Fruit fly (Drosophila melanogaster) whole organism, embryonic: ENCODE data around the gene abo.

Experiments used
- Asciz ChIP-seq: fragments of 200-800 bp; sonication (Bioruptor generic); optimal IDR thresholded peaks from 2 replicates; lab custom pipeline; 2017; ENCODE audit warnings: missing biosample characterization, mild to moderate bottlenecking, missing genetic modification characterization, missing genetic modification reagents
- BEAF-32 ChIP-seq: fragments of 200-800 bp; sonication (Bioruptor generic); optimal IDR thresholded peaks from 3 replicates; lab custom pipeline; 2017; ENCODE audit warnings: missing biosample characterization, missing genetic modification characterization, mild to moderate bottlenecking, moderate library complexity, missing genetic modification reagents
- Bgb ChIP-seq: fragments of 200-800 bp; sonication (Bioruptor generic); IDR thresholded peaks from 2 replicates; pipeline ENCODE4 v1.3.6; 2022; ENCODE audit warnings: missing biosample characterization, missing genetic modification characterization; ENCODE audit not compliant: partially characterized antibody
- Bteb2 ChIP-seq: fragments of 200-800 bp; sonication (Bioruptor generic); optimal IDR thresholded peaks from 2 replicates; lab custom pipeline; 2016; ENCODE audit warnings: missing biosample characterization, missing genetic modification characterization
- CG10267 ChIP-seq: fragments of 200-800 bp; sonication (Bioruptor generic); optimal IDR thresholded peaks from 2 replicates; lab custom pipeline; 2018; ENCODE audit warnings: missing biosample characterization, mild to moderate bottlenecking, missing genetic modification characterization, moderate library complexity
- CG10274 ChIP-seq: fragments of 200-800 bp; sonication (Bioruptor generic); optimal IDR thresholded peaks from 3 replicates; lab custom pipeline; 2017; ENCODE audit warnings: missing biosample characterization, mild to moderate bottlenecking, missing genetic modification characterization
- CG10321 ChIP-seq: fragments of 200-800 bp; sonication (Bioruptor generic); IDR thresholded peaks from 2 replicates; pipeline ENCODE4 v1.3.6; 2022; ENCODE audit warnings: missing biosample characterization, missing genetic modification characterization
- CG10565 ChIP-seq: fragments of 200-800 bp; sonication (Bioruptor generic); optimal IDR thresholded peaks from 3 replicates; lab custom pipeline; 2016; ENCODE audit warnings: missing biosample characterization, mild to moderate bottlenecking, missing genetic modification characterization
- CG14014 ChIP-seq: fragments of 200-800 bp; sonication (Bioruptor generic); IDR thresholded peaks from 2 replicates; pipeline ENCODE4 v1.3.6; 2022; ENCODE audit warnings: missing biosample characterization, missing genetic modification characterization
- CG14860 ChIP-seq: fragments of 200-800 bp; sonication (Bioruptor generic); IDR thresholded peaks from 3 replicates; pipeline ENCODE4 v1.3.6; 2022; ENCODE audit warnings: missing biosample characterization, missing genetic modification characterization; ENCODE audit not compliant: partially characterized antibody
- CG15479 ChIP-seq: fragments of 200-800 bp; sonication (Bioruptor generic); optimal IDR thresholded peaks from 3 replicates; lab custom pipeline; 2019; ENCODE audit warnings: missing biosample characterization, mild to moderate bottlenecking, missing genetic modification characterization, moderate library complexity
- CG18011 ChIP-seq: fragments of 200-800 bp; sonication (Bioruptor generic); optimal IDR thresholded peaks from 2 replicates; lab custom pipeline; 2017; ENCODE audit warnings: missing biosample characterization, missing genetic modification characterization, mild to moderate bottlenecking, moderate library complexity, missing genotype
- CG18599 ChIP-seq: fragments of 200-800 bp; sonication (Bioruptor generic); optimal IDR thresholded peaks from 3 replicates; lab custom pipeline; 2017; ENCODE audit warnings: missing biosample characterization, missing genetic modification characterization, mild to moderate bottlenecking, moderate library complexity, missing genetic modification reagents
- CG2202 ChIP-seq: fragments of 200-800 bp; sonication (Bioruptor generic); optimal IDR thresholded peaks from 2 replicates; lab custom pipeline; 2018; ENCODE audit warnings: missing biosample characterization, mild to moderate bottlenecking, missing genetic modification characterization
- CG30403 ChIP-seq: fragments of 200-800 bp; sonication (Bioruptor generic); optimal IDR thresholded peaks from 3 replicates; lab custom pipeline; 2016; ENCODE audit warnings: missing biosample characterization, missing genetic modification characterization
- CG30431 ChIP-seq: fragments of 200-800 bp; sonication (Bioruptor generic); optimal IDR thresholded peaks from 2 replicates; lab custom pipeline; 2017; ENCODE audit warnings: missing biosample characterization, missing genetic modification characterization
- CG33557 ChIP-seq: fragments of 200-800 bp; sonication (Bioruptor generic); optimal IDR thresholded peaks from 2 replicates; lab custom pipeline; 2019; ENCODE audit warnings: missing biosample characterization, mild to moderate bottlenecking, missing genetic modification characterization, moderate library complexity
- CG34224 ChIP-seq: fragments of 200-800 bp; sonication (Bioruptor generic); IDR thresholded peaks from 3 replicates; pipeline ENCODE4 v1.3.6; 2022; ENCODE audit warnings: missing biosample characterization, missing genetic modification characterization; ENCODE audit not compliant: partially characterized antibody
- CG4282 ChIP-seq: fragments of 200-800 bp; sonication (Bioruptor generic); optimal IDR thresholded peaks from 2 replicates; lab custom pipeline; 2016; ENCODE audit warnings: missing biosample characterization, missing genetic modification characterization
- CG4617 ChIP-seq: fragments of 200-800 bp; sonication (Bioruptor generic); optimal IDR thresholded peaks from 3 replicates; lab custom pipeline; 2016; ENCODE audit warnings: missing biosample characterization, missing genetic modification characterization, borderline replicate concordance
- CG6175 ChIP-seq: fragments of 200-800 bp; sonication (Bioruptor generic); IDR thresholded peaks from 3 replicates; pipeline ENCODE4 v1.3.6; 2022; ENCODE audit warnings: missing biosample characterization, missing genetic modification characterization
- CG7839 ChIP-seq: fragments of 200-800 bp; sonication (Bioruptor generic); optimal IDR thresholded peaks from 3 replicates; lab custom pipeline; 2018; ENCODE audit warnings: missing biosample characterization, mild to moderate bottlenecking, missing genetic modification characterization, moderate library complexity
- Dip3 ChIP-seq: fragments of 200-800 bp; sonication (Bioruptor generic); optimal IDR thresholded peaks from 3 replicates; lab custom pipeline; 2016; ENCODE audit warnings: missing biosample characterization, missing genetic modification characterization
- Dref ChIP-seq: fragments of 200-800 bp; sonication (Bioruptor generic); IDR thresholded peaks from 2 replicates; pipeline ENCODE4 v1.3.6; 2022; ENCODE audit warnings: missing biosample characterization, missing genetic modification characterization
- E2f2 ChIP-seq: fragments of 200-800 bp; sonication (Bioruptor generic); IDR thresholded peaks from 2 replicates; pipeline ENCODE4 v1.3.6; 2022; ENCODE audit warnings: missing biosample characterization, missing genetic modification characterization
- HLH3B ChIP-seq: fragments of 200-800 bp; sonication (Bioruptor generic); IDR thresholded peaks from 2 replicates; pipeline ENCODE4 v1.3.6; 2022; ENCODE audit warnings: missing biosample characterization, missing genetic modification characterization
- MBD-R2 ChIP-seq: fragments of 200-800 bp; sonication (Bioruptor generic); IDR thresholded peaks from 2 replicates; pipeline ENCODE4 v1.3.6; 2022; ENCODE audit warnings: missing biosample characterization, missing genetic modification characterization
- al ChIP-seq: fragments of 200-800 bp; sonication (Bioruptor generic); IDR thresholded peaks from 2 replicates; pipeline ENCODE4 v1.3.6; 2022; ENCODE audit warnings: missing biosample characterization, missing genetic modification characterization
- amos ChIP-seq: fragments of 200-800 bp; sonication (Bioruptor generic); IDR thresholded peaks from 2 replicates; pipeline ENCODE4 v1.3.6; 2022; ENCODE audit warnings: missing biosample characterization, missing genetic modification characterization; ENCODE audit not compliant: partially characterized antibody
- ato ChIP-seq: fragments of 200-800 bp; sonication (Bioruptor generic); IDR thresholded peaks from 2 replicates; pipeline ENCODE4 v1.3.6; 2022; ENCODE audit warnings: missing biosample characterization, missing genetic modification characterization; ENCODE audit not compliant: partially characterized antibody
- crp ChIP-seq, 2 experiments: fragments of 200-800 bp; sonication (Bioruptor generic); optimal IDR thresholded peaks; 2 replicates in 1 of 2; 3 replicates in 1 of 2; lab custom pipeline; 2017; ENCODE audit warnings: missing biosample characterization in 2 of 2, missing genetic modification characterization in 2 of 2, mild to moderate bottlenecking in 1 of 2, moderate library complexity in 1 of 2
- dpn ChIP-seq, 2 experiments: fragments of 200-800 bp; sonication (Bioruptor generic); optimal IDR thresholded peaks; 3 replicates each; lab custom pipeline; 2016; ENCODE audit warnings: missing biosample characterization in 2 of 2, missing genetic modification characterization in 2 of 2
- dysf ChIP-seq: fragments of 200-800 bp; sonication (Bioruptor generic); IDR thresholded peaks from 3 replicates; pipeline ENCODE4 v1.3.6; 2022; ENCODE audit warnings: missing biosample characterization, missing genetic modification characterization
- esg ChIP-seq: fragments of 200-800 bp; sonication (Bioruptor generic); conservative IDR thresholded peaks from 2 replicates; pipeline ENCODE4 v1.3.6; 2022; ENCODE audit warnings: missing biosample characterization, missing genetic modification characterization
- fd96Cb ChIP-seq: fragments of 200-800 bp; sonication (Bioruptor generic); optimal IDR thresholded peaks from 2 replicates; lab custom pipeline; 2018; ENCODE audit warnings: missing biosample characterization, mild to moderate bottlenecking, missing genetic modification characterization, moderate library complexity
- gcm ChIP-seq: fragments of 200-800 bp; sonication (Bioruptor generic); optimal IDR thresholded peaks from 2 replicates; lab custom pipeline; 2019; ENCODE audit warnings: missing biosample characterization, mild to moderate bottlenecking, missing genetic modification characterization, moderate library complexity
- maf-S ChIP-seq: fragments of 200-800 bp; sonication (Bioruptor generic); optimal IDR thresholded peaks from 2 replicates; lab custom pipeline; 2016; ENCODE audit warnings: missing biosample characterization, missing genetic modification characterization
- onecut ChIP-seq: fragments of 200-800 bp; sonication (Bioruptor generic); IDR thresholded peaks from 2 replicates; pipeline ENCODE4 v1.3.6; 2022; ENCODE audit warnings: missing biosample characterization, missing genetic modification characterization
- scrt ChIP-seq: fragments of 200-800 bp; sonication (Bioruptor generic); optimal IDR thresholded peaks from 2 replicates; lab custom pipeline; 2018; ENCODE audit warnings: missing biosample characterization, mild to moderate bottlenecking, missing genetic modification characterization, moderate library complexity
- sens ChIP-seq: fragments of 200-800 bp; sonication (Bioruptor generic); peaks from one replicate; lab custom pipeline; 2016; ENCODE audit warnings: missing biosample characterization, missing genetic modification characterization
- shn ChIP-seq: fragments of 200-800 bp; sonication (Bioruptor generic); optimal IDR thresholded peaks from 3 replicates; lab custom pipeline; 2016; ENCODE audit warnings: missing biosample characterization, missing genetic modification characterization
- stwl ChIP-seq: fragments of 200-800 bp; sonication (Bioruptor generic); optimal IDR thresholded peaks from 3 replicates; lab custom pipeline; 2018; ENCODE audit warnings: missing biosample characterization, mild to moderate bottlenecking, missing genetic modification characterization, moderate library complexity
- unc-4 ChIP-seq: fragments of 200-800 bp; sonication (Bioruptor generic); IDR thresholded peaks from 2 replicates; pipeline ENCODE4 v1.3.6; 2022; ENCODE audit warnings: missing biosample characterization, missing genetic modification characterization; ENCODE audit not compliant: partially characterized antibody
- vvl ChIP-seq: fragments of 200-800 bp; sonication (Bioruptor generic); IDR thresholded peaks from 2 replicates; pipeline ENCODE4 v1.3.6; 2022; ENCODE audit warnings: missing biosample characterization, missing genetic modification characterization

Gene abo

DNA sequence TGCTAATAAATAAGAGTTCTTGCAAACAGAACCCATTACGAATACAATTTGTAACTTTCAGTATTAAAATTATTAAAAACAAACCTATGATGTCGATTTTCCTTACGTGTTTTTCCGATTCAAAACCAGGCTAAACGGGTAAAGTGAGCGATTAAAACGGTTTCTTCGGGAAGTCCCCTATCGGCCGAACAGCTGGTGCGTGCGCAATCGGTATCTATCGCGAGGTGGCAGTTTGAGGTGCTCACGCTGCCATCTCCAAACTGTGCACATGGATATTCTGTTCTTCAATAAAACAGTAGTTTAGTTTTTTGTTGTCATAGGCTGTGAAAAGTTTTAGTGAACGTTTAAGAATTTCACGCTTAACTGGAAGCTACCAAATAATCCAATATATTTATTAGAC is 14.1 kb upstream of the abo start, which contains the start of gene TTLL4A (continued):
- TF ChIP-seq CG15479 (GFP tag; lab: Kevin White, UChicago), result no peak
- no peak for TF ChIP-seq CG4282 (GFP tag; lab: Kevin White, UChicago)
- TF ChIP-seq CG33557 (GFP tag; lab: Kevin White, UChicago), result no peak
- no peak for TF ChIP-seq CG10274 (GFP tag; lab: Kevin White, UChicago)
- no peak for TF ChIP-seq gcm (GFP tag; lab: Kevin White, UChicago)
- TF ChIP-seq scrt, result no peak
- TF ChIP-seq Asciz (GFP tag; lab: Kevin White, UChicago), result no peak
- peak; percentile 79 for TF ChIP-seq CG4617 (GFP tag; lab: Kevin White, UChicago)
- TF ChIP-seq onecut (GFP tag; lab: Robert Waterston, UW), result peak; percentile 72
- peak; percentile 62 for TF ChIP-seq stwl (tag; lab: Kevin White, UChicago)
- peak; percentile 96 for TF ChIP-seq CG14860
- TF ChIP-seq Bgb (GFP tag; lab: Robert Waterston, UW), result peak; percentile 99
- TF ChIP-seq CG6175, result no peak
- TF ChIP-seq CG7839 (tag; lab: Kevin White, UChicago), result no peak
- no peak for TF ChIP-seq CG2202 (tag; lab: Kevin White, UChicago)
- no peak for TF ChIP-seq fd96Cb (tag; lab: Kevin White, UChicago)
- TF ChIP-seq CG30403 (GFP tag; lab: Kevin White, UChicago), result peak; percentile 32
- peak; percentile 10 for TF ChIP-seq Bteb2 (GFP tag; lab: Kevin White, UChicago)
- no peak for TF ChIP-seq shn (GFP tag; lab: Kevin White, UChicago)
- no peak for TF ChIP-seq CG18599 (GFP tag; lab: Kevin White, UChicago)
- peak; percentile 7 for TF ChIP-seq maf-S (GFP tag; lab: Kevin White, UChicago)
- TF ChIP-seq dysf (GFP tag; lab: Robert Waterston, UW), result no peak; the same call in 2 of the 3 replicates
- peak; percentile 97 for TF ChIP-seq unc-4 (GFP tag; lab: Robert Waterston, UW)
- peak; percentile 98 for TF ChIP-seq CG34224 (GFP tag; lab: Robert Waterston, UW)
- TF ChIP-seq MBD-R2 (GFP tag; lab: Robert Waterston, UW), result peak; percentile 86
- TF ChIP-seq crp (GFP tag; optimal IDR thresholded peaks at IDR 0.05; lab: Kevin White, UChicago), result peak; percentile 64 to 94
- TF ChIP-seq E2f2 (GFP tag; lab: Robert Waterston, UW), result peak; percentile 67
- TF ChIP-seq CG30431 (GFP tag; lab: Kevin White, UChicago), result no peak
- no peak for TF ChIP-seq CG10321 (GFP tag; lab: Robert Waterston, UW)
- TF ChIP-seq HLH3B, result no peak
- peak; percentile 99 for TF ChIP-seq amos
- peak; percentile 81 for TF ChIP-seq Dip3 (GFP tag; lab: Kevin White, UChicago)
- peak; percentile 97 for TF ChIP-seq BEAF-32 (GFP tag; lab: Kevin White, UChicago)
- TF ChIP-seq ato (GFP tag; lab: Robert Waterston, UW), result peak; percentile 96
- TF ChIP-seq vvl (GFP tag; lab: Robert Waterston, UW), result no peak
- peak; percentile 62 for TF ChIP-seq Dref (GFP tag; lab: Robert Waterston, UW)
- TF ChIP-seq CG14014 (GFP tag; lab: Robert Waterston, UW), result no peak
- no peak for TF ChIP-seq CG18011 (GFP tag; lab: Kevin White, UChicago)
- TF ChIP-seq esg (GFP tag; lab: Robert Waterston, UW), result no peak
- TF ChIP-seq al, result no peak
- TF ChIP-seq CG10267 (tag; lab: Kevin White, UChicago), result peak; percentile 63
- TF ChIP-seq dpn (GFP tag; optimal IDR thresholded peaks at IDR 0.05; lab: Kevin White, UChicago), result peak in 1 of 2 experiments; percentile 36
- peak; percentile 82 for TF ChIP-seq sens
- TF ChIP-seq CG10565 (GFP tag; lab: Kevin White, UChicago), result no peak
